Fruit fly (Drosophila melanogaster) Kc167 (cell line): Measurements from ENCODE around the gene CG5906.

Source experiments
- Myc ChIP-seq: fragments of >200 bp; optimal IDR thresholded peaks from 2 replicates; lab custom pipeline; 2017; ENCODE audit warnings: missing external identifiers
- Sin3A ChIP-seq: fragments of >200 bp; optimal IDR thresholded peaks from 2 replicates; lab custom pipeline; 2018; ENCODE audit warnings: missing external identifiers
- h ChIP-seq: fragments of >200 bp; optimal IDR thresholded peaks from 3 replicates; lab custom pipeline; 2018; ENCODE audit warnings: missing external identifiers
- insv ChIP-seq: fragments of >200 bp; optimal IDR thresholded peaks from 3 replicates; lab custom pipeline; 2018; ENCODE audit warnings: missing external identifiers
- psq ChIP-seq: fragments of >200 bp; optimal IDR thresholded peaks from 2 replicates; lab custom pipeline; 2017; ENCODE audit warnings: missing external identifiers
- ttk ChIP-seq: sonication (Bioruptor generic); optimal IDR thresholded peaks from 2 replicates; lab custom pipeline; 2017; ENCODE audit warnings: missing external identifiers

Gene CG5906

dm6 chr3L:11847703-11848102 is 23.4 kb downstream of the CG5906 start, which contains the start of gene CG12521:
Gene CG12521, minus strand, starts transcription at chr3L:11847803.
- TF ChIP-seq psq (lab: Kevin White, UChicago): no peak
- no peak for TF ChIP-seq Myc (lab: Kevin White, UChicago)
- TF ChIP-seq h (lab: Kevin White, UChicago): no peak
- TF ChIP-seq insv (lab: Kevin White, UChicago): no peak
- TF ChIP-seq Sin3A (lab: Kevin White, UChicago): no peak
- no peak for TF ChIP-seq ttk (lab: Kevin White, UChicago)

DNA sequence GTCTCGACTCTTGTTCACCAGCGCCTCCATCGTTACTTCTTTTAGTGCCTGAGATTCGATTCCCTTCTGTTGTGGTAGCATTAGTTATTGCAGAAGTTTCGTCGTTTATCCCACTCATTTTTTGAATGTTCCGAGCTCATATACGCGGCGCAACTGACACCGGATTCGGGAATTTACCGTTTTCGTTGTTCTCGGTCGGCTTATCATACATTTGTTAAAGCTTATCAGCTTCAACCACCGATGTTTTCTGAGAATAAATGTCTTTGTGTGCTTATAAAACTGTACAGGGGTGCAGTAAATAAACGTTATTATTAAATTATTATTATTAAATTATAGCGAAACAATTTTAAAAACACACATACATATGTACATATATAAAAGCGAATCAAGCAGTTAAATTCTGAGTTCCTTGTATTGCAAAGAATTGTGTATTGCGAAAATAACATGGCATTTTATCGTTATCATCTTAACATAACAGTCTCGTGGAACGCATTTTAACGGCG is 34.5 kb downstream of the CG5906 start, which contains the start of gene CG43064:
TSS of gene CG43064 (minus strand) at position 147 of the 503 bp plus-strand sequence.
- no peak for TF ChIP-seq Sin3A (lab: Kevin White, UChicago)
- no peak for TF ChIP-seq ttk (lab: Kevin White, UChicago)
- TF ChIP-seq Myc (lab: Kevin White, UChicago): no peak
- no peak for TF ChIP-seq h (lab: Kevin White, UChicago)
- no peak for TF ChIP-seq psq (lab: Kevin White, UChicago)
- no peak for TF ChIP-seq insv (lab: Kevin White, UChicago)

DNA sequence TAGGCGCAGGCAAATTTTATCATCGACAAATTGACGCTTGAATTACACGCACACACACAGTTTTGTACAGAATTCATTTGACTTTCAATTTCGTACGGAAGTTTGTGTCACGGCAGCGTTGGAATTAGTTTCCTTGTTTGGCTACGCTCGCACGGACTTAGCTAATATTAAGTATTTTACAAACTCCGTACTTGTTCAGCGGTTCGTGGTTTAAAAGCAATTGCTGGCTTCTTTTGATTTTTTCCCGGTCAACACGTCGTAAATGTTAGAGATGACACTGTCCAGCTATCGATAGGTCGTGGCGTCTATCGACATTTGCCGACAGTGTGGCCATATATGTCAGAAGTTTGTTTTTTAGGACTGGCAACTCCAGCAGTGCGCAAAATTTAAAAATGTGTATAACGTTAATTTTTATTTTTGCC is 37.8 kb downstream of the CG5906 start, which contains the start of gene CycA:
TSS of gene CycA (minus strand) at position 283 of the 422 bp plus-strand sequence.
- TF ChIP-seq insv (lab: Kevin White, UChicago) (no peak), ttk (lab: Kevin White, UChicago) (no peak), Myc (lab: Kevin White, UChicago) (no peak), psq (lab: Kevin White, UChicago) (no peak), Sin3A (lab: Kevin White, UChicago) (no peak), h (lab: Kevin White, UChicago) (no peak)

DNA sequence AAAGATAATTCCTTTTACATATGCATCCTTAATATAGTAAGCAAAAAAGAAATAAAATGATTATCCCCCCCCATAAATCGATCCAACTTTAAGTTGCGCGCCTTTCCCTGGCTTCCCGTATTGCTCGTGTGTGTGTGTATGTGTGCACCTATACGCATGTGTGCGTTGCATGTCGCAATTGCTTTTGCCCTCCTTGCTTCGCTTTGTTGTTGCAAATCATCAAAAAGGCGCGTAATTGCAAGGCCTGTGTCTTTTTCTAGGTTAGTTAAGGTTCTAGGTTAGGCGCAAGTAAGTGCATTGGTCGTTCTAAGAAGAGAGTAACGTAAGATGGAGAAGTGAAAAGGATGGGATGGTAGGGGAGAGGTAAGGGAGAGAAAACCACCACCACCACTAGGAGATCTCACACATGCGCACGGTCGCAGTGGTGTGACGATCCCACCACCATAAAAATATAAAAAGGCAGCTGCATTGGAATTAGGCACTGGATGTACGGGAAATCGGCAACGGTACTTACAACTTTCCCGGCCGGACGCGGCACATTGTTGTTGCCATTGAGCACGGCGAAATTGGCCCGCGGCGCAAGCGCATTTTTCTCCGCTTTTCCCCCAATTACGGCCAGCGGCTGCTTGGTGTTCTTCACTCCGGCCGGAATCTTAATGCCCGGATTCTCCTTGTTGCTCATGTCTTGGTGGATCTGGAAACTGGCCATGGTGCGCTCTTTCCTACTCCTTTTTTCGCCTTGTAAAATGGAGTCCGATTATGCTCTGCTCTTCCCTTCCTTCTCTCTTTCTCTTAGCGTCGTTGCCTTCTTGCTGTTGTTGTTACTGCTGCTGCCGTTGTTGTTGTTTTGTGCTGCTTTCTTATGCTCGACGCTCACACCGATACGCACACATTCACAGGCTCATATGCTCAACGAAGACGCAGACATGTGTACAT is 38.5 kb downstream of the CG5906 start:
- TF ChIP-seq insv (lab: Kevin White, UChicago) (no peak), Sin3A (lab: Kevin White, UChicago) (no peak), psq (lab: Kevin White, UChicago) (no peak), ttk (lab: Kevin White, UChicago) (no peak), h (lab: Kevin White, UChicago) (no peak), Myc (lab: Kevin White, UChicago) (no peak)

DNA sequence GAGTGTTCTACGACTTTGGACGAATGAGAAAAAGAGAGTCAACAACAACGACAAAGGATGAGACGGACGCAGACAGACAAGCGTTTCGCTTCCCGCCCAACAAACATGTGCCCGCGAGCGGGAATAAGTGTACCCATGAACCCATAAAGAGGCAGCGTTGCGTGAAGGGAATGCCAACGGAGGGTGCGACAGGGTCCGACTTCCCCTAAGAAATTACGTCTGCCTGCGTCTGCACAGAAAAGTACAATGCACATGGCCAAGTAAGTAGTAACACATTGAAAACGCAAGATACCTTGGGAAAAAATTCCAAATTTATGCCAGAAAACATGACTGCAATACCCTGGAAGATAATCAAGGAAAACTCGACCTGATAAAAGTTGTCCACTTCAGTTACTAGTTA is 39.9 kb downstream of the CG5906 start:
- TF ChIP-seq insv (lab: Kevin White, UChicago): no peak
- no peak for TF ChIP-seq ttk (lab: Kevin White, UChicago)

- no peak for TF ChIP-seq ttk (lab: Kevin White, UChicago)
- TF ChIP-seq Sin3A (lab: Kevin White, UChicago): no peak
These were observed 42.4 kb downstream of the CG5906 start, which contains the start of gene CG7264 for dm6 chr3L:11828730-11829129. Gene CG7264, plus strand, starts transcription at chr3L:11829030.

- TF ChIP-seq Myc (lab: Kevin White, UChicago): no peak
- TF ChIP-seq ttk (lab: Kevin White, UChicago): no peak
- TF ChIP-seq psq (lab: Kevin White, UChicago): no peak
- no peak for TF ChIP-seq Sin3A (lab: Kevin White, UChicago)
- TF ChIP-seq h (lab: Kevin White, UChicago): no peak
- TF ChIP-seq insv (lab: Kevin White, UChicago): no peak
These were observed 45.4 kb downstream of the CG5906 start, which contains the start of gene CG32095 for dm6 chr3L:11825560-11826153. Gene CG32095, minus strand, starts transcription at chr3L:11825732.

- TF ChIP-seq h (lab: Kevin White, UChicago): no peak
- TF ChIP-seq ttk (lab: Kevin White, UChicago): no peak
These were observed 48.4 kb downstream of the CG5906 start, which contains the start of gene RpL10Ab for dm6 chr3L:11822446-11823334. Gene RpL10Ab, plus strand, starts transcription at chr3L:11822851.

DNA sequence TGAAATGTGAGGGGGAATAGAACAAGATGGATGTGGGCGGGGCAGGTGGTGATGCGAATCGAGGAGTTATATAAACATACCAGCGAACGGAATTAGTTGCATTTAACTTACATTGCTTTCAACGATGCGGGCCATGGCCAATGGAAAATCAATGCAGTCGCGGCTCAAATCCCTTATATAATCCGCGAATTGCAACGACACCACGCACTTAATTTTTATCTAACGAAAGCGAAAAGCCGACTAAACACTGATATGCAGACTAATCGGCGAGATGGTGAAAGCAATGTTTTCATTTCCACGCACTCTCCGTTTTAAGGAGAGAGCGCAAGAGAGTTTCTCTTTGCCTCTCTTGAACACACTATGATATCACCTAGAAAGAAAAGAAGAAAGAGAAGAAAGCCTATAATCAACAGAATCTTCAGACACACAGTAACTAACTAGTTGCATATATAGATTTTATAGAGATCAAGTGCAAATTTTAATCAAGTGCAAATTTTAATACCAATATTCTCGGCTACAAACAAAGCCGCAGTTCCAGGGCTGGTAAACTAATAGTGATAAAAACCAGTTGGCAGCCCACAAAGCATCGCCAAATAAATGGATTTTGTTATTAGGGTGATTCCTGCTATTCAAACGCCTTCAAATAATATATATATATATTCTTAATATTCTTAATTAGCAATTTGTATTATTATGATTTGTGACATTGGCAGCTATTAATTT is 49.2 kb downstream of the CG5906 start, which contains the start of the genes CG11597 and CG5946:
TSS of gene CG11597 (minus strand) at position 553 of the 723 bp plus-strand sequence.
TSS of gene CG5946 (minus strand) at position 553 of the 723 bp plus-strand sequence.
- no peak for TF ChIP-seq Myc (lab: Kevin White, UChicago)
- TF ChIP-seq psq (lab: Kevin White, UChicago): no peak
- TF ChIP-seq Sin3A (lab: Kevin White, UChicago): no peak
- TF ChIP-seq ttk (lab: Kevin White, UChicago): no peak
- TF ChIP-seq h (lab: Kevin White, UChicago): no peak
- TF ChIP-seq insv (lab: Kevin White, UChicago): no peak
